Fruit fly (Drosophila melanogaster) whole organism, embryonic: ENCODE results near the gene CG43447.

Source experiments
- Atf6 ChIP-seq: fragments of 200-800 bp; sonication (Bioruptor generic); IDR thresholded peaks from 2 replicates; pipeline ENCODE4 v1.3.6; 2022; ENCODE audit warnings: missing biosample characterization, missing genetic modification characterization
- BEAF-32 ChIP-seq: fragments of 200-800 bp; sonication (Bioruptor generic); optimal IDR thresholded peaks from 3 replicates; lab custom pipeline; 2017; ENCODE audit warnings: missing biosample characterization, missing genetic modification characterization, mild to moderate bottlenecking, moderate library complexity, missing genetic modification reagents
- CG10462 ChIP-seq: fragments of 200-800 bp; sonication (Bioruptor generic); optimal IDR thresholded peaks from 2 replicates; lab custom pipeline; 2016; ENCODE audit warnings: missing biosample characterization, missing genetic modification characterization
- CG10979 ChIP-seq: fragments of 200-800 bp; sonication (Bioruptor generic); optimal IDR thresholded peaks from 2 replicates; lab custom pipeline; 2018; ENCODE audit warnings: missing biosample characterization, mild to moderate bottlenecking, missing genetic modification characterization, moderate library complexity
- CG11093 ChIP-seq: fragments of 200-800 bp; sonication (Bioruptor generic); IDR thresholded peaks from 3 replicates; pipeline ENCODE4 v1.3.6; 2022; ENCODE audit warnings: missing biosample characterization, missing genetic modification characterization
- CG11247 ChIP-seq: fragments of 200-800 bp; sonication (Bioruptor generic); IDR thresholded peaks from 2 replicates; pipeline ENCODE4 v1.3.6; 2022; ENCODE audit warnings: missing biosample characterization, missing genetic modification characterization
- CG11504 ChIP-seq: fragments of 200-800 bp; sonication (Bioruptor generic); optimal IDR thresholded peaks from 3 replicates; lab custom pipeline; 2019; ENCODE audit warnings: missing biosample characterization, mild to moderate bottlenecking, missing genetic modification characterization, moderate library complexity
- CG12104 ChIP-seq: fragments of 200-800 bp; sonication (Bioruptor generic); optimal IDR thresholded peaks from 3 replicates; lab custom pipeline; 2016; ENCODE audit warnings: missing biosample characterization, missing genetic modification characterization
- CG17385 ChIP-seq: fragments of 200-800 bp; sonication (Bioruptor generic); optimal IDR thresholded peaks from 3 replicates; lab custom pipeline; 2018; ENCODE audit warnings: missing biosample characterization, mild to moderate bottlenecking, missing genetic modification characterization
- CG17612 ChIP-seq: fragments of 200-800 bp; sonication (Bioruptor generic); IDR thresholded peaks from 2 replicates; pipeline ENCODE4 v1.3.6; 2022; ENCODE audit warnings: missing biosample characterization, missing genetic modification characterization
- CG1792 ChIP-seq: fragments of 200-800 bp; sonication (Bioruptor generic); optimal IDR thresholded peaks from 2 replicates; lab custom pipeline; 2016; ENCODE audit warnings: missing biosample characterization, missing genetic modification characterization
- CG1832 ChIP-seq: fragments of 200-800 bp; sonication (Bioruptor generic); optimal IDR thresholded peaks from 2 replicates; lab custom pipeline; 2017; ENCODE audit warnings: missing biosample characterization, mild to moderate bottlenecking, missing genetic modification characterization, inconsistent platforms
- CG3163 ChIP-seq: fragments of 200-800 bp; sonication (Bioruptor generic); optimal IDR thresholded peaks from 3 replicates; lab custom pipeline; 2016; ENCODE audit warnings: missing biosample characterization, missing genetic modification characterization
- CG4360 ChIP-seq: fragments of 200-800 bp; sonication (Bioruptor generic); IDR thresholded peaks from 2 replicates; pipeline ENCODE4 v1.3.6; 2022; ENCODE audit warnings: missing biosample characterization, missing genetic modification characterization
- CHES-1-like ChIP-seq: fragments of 200-800 bp; sonication (Bioruptor generic); optimal IDR thresholded peaks from 2 replicates; lab custom pipeline; 2016; ENCODE audit warnings: missing biosample characterization, missing genetic modification characterization
- D ChIP-seq, 2 experiments: fragments of 200-800 bp in 1 of 2; fragments of >200 bp in 1 of 2; sonication (Bioruptor generic) in 1 of 2; optimal IDR thresholded peaks; 2 replicates in 1 of 2; 3 replicates in 1 of 2; lab custom pipeline; 2017; ENCODE audit warnings: mild to moderate bottlenecking in 1 of 2, missing biosample characterization in 1 of 2, missing genetic modification characterization in 1 of 2, missing genetic modification reagents in 1 of 2
- D19A ChIP-seq: fragments of 200-800 bp; optimal IDR thresholded peaks from 3 replicates; lab custom pipeline; 2019; ENCODE audit warnings: missing biosample characterization, mild to moderate bottlenecking, missing genetic modification characterization, moderate library complexity
- Deaf1 ChIP-seq: fragments of 200-800 bp; optimal IDR thresholded peaks from 3 replicates; lab custom pipeline; 2019; ENCODE audit warnings: missing biosample characterization, mild to moderate bottlenecking, missing genetic modification characterization, moderate library complexity
- H2.0 ChIP-seq: fragments of 200-800 bp; sonication (Bioruptor generic); IDR thresholded peaks from 2 replicates; pipeline ENCODE4 v1.3.6; 2022; ENCODE audit warnings: missing biosample characterization, missing genetic modification characterization
- Hr51 ChIP-seq, 2 experiments: fragments of 200-800 bp; sonication (Bioruptor generic); optimal IDR thresholded peaks; 2 replicates in 1 of 2; 3 replicates in 1 of 2; lab custom pipeline; 2016 to 2018; ENCODE audit warnings: missing biosample characterization in 2 of 2, missing genetic modification characterization in 2 of 2, mild to moderate bottlenecking in 1 of 2, moderate library complexity in 1 of 2
- Lhr ChIP-seq: fragments of 200-800 bp; sonication (Bioruptor generic); optimal IDR thresholded peaks from 3 replicates; lab custom pipeline; 2017; ENCODE audit warnings: mild to moderate bottlenecking, missing biosample characterization, missing genetic modification reagents, missing genetic modification characterization
- Mrtf ChIP-seq: fragments of 200-800 bp; sonication (Bioruptor generic); IDR thresholded peaks from 3 replicates; pipeline ENCODE4 v1.3.6; 2022; ENCODE audit warnings: missing biosample characterization, missing genetic modification characterization
- Nf-YB ChIP-seq: fragments of 200-800 bp; sonication (Bioruptor generic); optimal IDR thresholded peaks from 3 replicates; lab custom pipeline; 2019; ENCODE audit warnings: missing biosample characterization, mild to moderate bottlenecking, missing genetic modification characterization, moderate library complexity
- Trl ChIP-seq, 3 experiments: fragments of >200 bp in 2 of 3; fragments of 200-800 bp in 1 of 3; sonication (Bioruptor generic) in 1 of 3; optimal IDR thresholded peaks; 2 replicates in 1 of 3; 3 replicates in 2 of 3; lab custom pipeline; 2016 to 2017; ENCODE audit warnings: missing biosample characterization in 1 of 3, missing genetic modification characterization in 1 of 3
- abd-A ChIP-seq: fragments of 200-800 bp; sonication (Bioruptor generic); optimal IDR thresholded peaks from 3 replicates; lab custom pipeline; 2019; ENCODE audit warnings: missing biosample characterization, mild to moderate bottlenecking, missing genetic modification characterization, moderate library complexity
- br ChIP-seq: fragments of >200 bp; optimal IDR thresholded peaks from 2 replicates; lab custom pipeline; 2017
- chm ChIP-seq: fragments of 200-800 bp; sonication (Bioruptor generic); IDR thresholded peaks from 2 replicates; pipeline ENCODE4 v1.3.6; 2022; ENCODE audit warnings: missing biosample characterization, missing genetic modification characterization
- croc ChIP-seq: fragments of 200-800 bp; sonication (Bioruptor generic); conservative IDR thresholded peaks from 3 replicates; pipeline ENCODE4 v1.3.6; 2022; ENCODE audit warnings: missing biosample characterization, missing genetic modification characterization
- crol ChIP-seq: fragments of 200-800 bp; sonication (Bioruptor generic); IDR thresholded peaks from 2 replicates; pipeline ENCODE4 v1.3.6; 2022; ENCODE audit warnings: missing biosample characterization, missing genetic modification characterization
- eve ChIP-seq, 2 experiments: fragments of >200 bp; optimal IDR thresholded peaks; 2 replicates each; lab custom pipeline; 2017; ENCODE audit warnings: missing biosample characterization in 2 of 2, missing genetic modification characterization in 2 of 2
- fd3F ChIP-seq: fragments of 200-800 bp; sonication (Bioruptor generic); optimal IDR thresholded peaks from 2 replicates; lab custom pipeline; 2018; ENCODE audit warnings: missing biosample characterization, mild to moderate bottlenecking, missing genetic modification characterization, moderate library complexity
- gsb-n ChIP-seq: fragments of 200-800 bp; sonication (Bioruptor generic); optimal IDR thresholded peaks from 3 replicates; lab custom pipeline; 2018; ENCODE audit warnings: missing biosample characterization, mild to moderate bottlenecking, missing genetic modification characterization
- h ChIP-seq: fragments of >200 bp; optimal IDR thresholded peaks from 2 replicates; lab custom pipeline; 2017
- hbn ChIP-seq: fragments of 200-800 bp; sonication (Bioruptor generic); IDR thresholded peaks from 2 replicates; pipeline ENCODE4 v1.3.6; 2022; ENCODE audit warnings: missing biosample characterization, missing genetic modification characterization; ENCODE audit not compliant: partially characterized antibody
- rib ChIP-seq: fragments of 200-800 bp; sonication (Bioruptor generic); IDR thresholded peaks from 2 replicates; pipeline ENCODE4 v1.3.6; 2022; ENCODE audit warnings: missing biosample characterization, missing genetic modification characterization
- scrt ChIP-seq: fragments of 200-800 bp; sonication (Bioruptor generic); optimal IDR thresholded peaks from 2 replicates; lab custom pipeline; 2018; ENCODE audit warnings: missing biosample characterization, mild to moderate bottlenecking, missing genetic modification characterization, moderate library complexity
- sim ChIP-seq: fragments of 200-800 bp; sonication (Bioruptor generic); IDR thresholded peaks from 2 replicates; pipeline ENCODE4 v1.3.6; 2022; ENCODE audit warnings: missing biosample characterization, missing genetic modification characterization
- stwl ChIP-seq: fragments of 200-800 bp; sonication (Bioruptor generic); optimal IDR thresholded peaks from 3 replicates; lab custom pipeline; 2018; ENCODE audit warnings: missing biosample characterization, mild to moderate bottlenecking, missing genetic modification characterization, moderate library complexity
- tap ChIP-seq: fragments of 200-800 bp; optimal IDR thresholded peaks from 3 replicates; lab custom pipeline; 2019; ENCODE audit warnings: missing biosample characterization, mild to moderate bottlenecking, missing genetic modification characterization, moderate library complexity
- tll ChIP-seq, 2 experiments: fragments of 200-800 bp in 1 of 2; fragments of >200 bp in 1 of 2; sonication (Bioruptor generic) in 1 of 2; optimal IDR thresholded peaks; 2 replicates each; lab custom pipeline; 2017 to 2019; ENCODE audit warnings: missing biosample characterization in 2 of 2, missing genetic modification characterization in 2 of 2, mild to moderate bottlenecking in 1 of 2, moderate library complexity in 1 of 2
- twi ChIP-seq: fragments of 200-800 bp; optimal IDR thresholded peaks from 2 replicates; lab custom pipeline; 2019; ENCODE audit warnings: missing biosample characterization, mild to moderate bottlenecking, missing genetic modification characterization, moderate library complexity
- zen ChIP-seq: fragments of 200-800 bp; sonication (Bioruptor generic); optimal IDR thresholded peaks from 3 replicates; lab custom pipeline; 2018; ENCODE audit warnings: missing biosample characterization, mild to moderate bottlenecking, missing genetic modification characterization, moderate library complexity

The CG43447 gene

DNA sequence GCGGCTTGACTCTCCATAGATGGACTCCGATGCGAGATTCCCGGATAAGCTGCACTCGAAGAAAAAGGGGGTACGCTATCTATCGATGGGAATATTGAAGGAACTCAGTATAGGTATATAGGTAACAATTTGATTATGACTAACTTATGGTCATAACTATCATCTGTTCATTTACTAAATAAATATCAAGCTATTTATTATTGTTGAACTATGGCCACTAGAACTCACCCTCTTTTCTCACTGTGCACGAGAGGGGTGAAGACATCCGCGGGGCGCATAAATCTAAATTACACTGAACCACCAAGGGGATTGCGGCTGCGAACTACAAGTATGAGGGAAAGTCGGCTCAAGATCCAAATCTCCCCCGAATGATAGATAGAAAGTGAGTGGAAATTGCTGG lies 516 bp downstream of the CG43447 start, which contains the start of gene CG44290 (continued):
- TF ChIP-seq gsb-n (peak; percentile 69), CG17612 (no peak), CG10979 (tag; lab: Kevin White, UChicago) (peak; percentile 85), BEAF-32 (GFP tag; lab: Kevin White, UChicago) (no peak), CHES-1-like (no peak), fd3F (no peak)
- TF ChIP-seq, all 482 proteins: peak for 142

DNA sequence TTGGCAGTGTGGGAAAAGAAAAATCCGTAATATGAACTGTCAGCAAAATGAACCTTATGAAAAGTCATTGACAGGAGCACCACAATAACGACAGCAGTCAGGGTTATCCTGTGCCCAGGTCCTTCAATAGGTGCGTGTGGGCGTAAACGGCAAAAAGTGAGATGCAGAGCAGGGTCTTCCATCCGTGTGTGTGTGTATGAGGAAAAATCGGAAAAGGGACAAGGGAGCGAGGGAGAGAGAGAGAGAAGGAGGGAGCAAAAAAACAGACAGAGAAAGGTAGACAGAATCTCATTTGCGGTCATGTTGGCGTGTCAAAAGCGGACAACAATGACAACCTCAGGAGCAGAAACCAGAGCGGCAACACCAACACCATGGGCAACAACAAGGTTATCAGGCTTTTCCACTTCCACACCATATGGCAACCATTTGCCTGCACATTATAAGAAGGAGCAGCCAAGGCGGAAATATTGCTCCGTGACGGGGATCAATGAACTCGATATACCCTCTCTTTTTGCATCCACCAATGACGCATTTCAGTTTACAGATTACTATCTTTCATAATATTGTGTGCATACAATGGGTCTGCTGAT lies 1.2 kb downstream of the CG43447 start:
- TF ChIP-seq D (optimal IDR thresholded peaks at IDR 0.05; lab: Kevin White, UChicago) (peak; percentile 12), D (GFP tag; optimal IDR thresholded peaks at IDR 0.05; lab: Kevin White, UChicago) (no peak), zen (tag; lab: Kevin White, UChicago) (peak; percentile 51), CG4360 (GFP tag; lab: Robert Waterston, UW) (0 out of 2 replicates have a peak, but pooled peaks have one; percentile 21), CG1832 (peak; percentile 42), h (lab: Kevin White, UChicago) (no peak), stwl (no peak), Atf6 (GFP tag; lab: Robert Waterston, UW) (no peak), tll (GFP tag; optimal IDR thresholded peaks at IDR 0.05; lab: Kevin White, UChicago) (peak in 1 of 2 experiments; percentile 88), twi (tag; lab: Kevin White, UChicago) (peak; percentile 95), fd3F (no peak), D19A (tag; lab: Kevin White, UChicago) (peak; percentile 64), Nf-YB (peak; percentile 6), CG12104 (no peak)
- TF ChIP-seq, all 482 proteins: peak for 8

DNA sequence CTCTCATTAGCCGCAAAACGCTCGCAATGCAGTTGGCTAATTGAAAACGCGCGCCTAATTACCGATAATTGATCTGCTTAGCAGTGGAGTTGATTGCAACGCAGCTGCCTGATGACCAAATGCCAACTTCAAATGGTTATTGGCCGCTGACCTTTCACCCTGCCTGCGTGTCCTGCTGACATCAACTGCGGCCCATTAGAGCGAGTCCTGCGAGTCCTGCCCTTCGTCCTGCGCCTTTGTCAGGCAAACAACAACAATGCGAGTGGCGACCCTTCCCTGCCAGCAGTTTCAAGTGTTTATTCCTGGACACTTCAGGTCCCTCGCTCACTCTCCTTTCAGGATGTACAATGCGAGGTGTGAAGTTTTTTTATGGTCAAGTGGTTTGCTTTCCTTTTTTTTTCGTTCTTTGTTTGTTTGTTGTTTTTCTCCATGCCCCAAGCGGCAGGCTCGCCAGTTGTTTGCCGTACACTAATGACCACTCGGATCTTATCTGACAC lies 2.4 kb downstream of the CG43447 start:
- peak; percentile 77 for TF ChIP-seq zen (tag; lab: Kevin White, UChicago)
- peak; percentile 79 for TF ChIP-seq D (optimal IDR thresholded peaks at IDR 0.05; lab: Kevin White, UChicago)
- TF ChIP-seq D (GFP tag; optimal IDR thresholded peaks at IDR 0.05; lab: Kevin White, UChicago): no peak
- TF ChIP-seq CG11247: no peak
- TF ChIP-seq tll (GFP tag; optimal IDR thresholded peaks at IDR 0.05; lab: Kevin White, UChicago): peak in 1 of 2 experiments; percentile 91
- peak; percentile 13 for TF ChIP-seq twi (tag; lab: Kevin White, UChicago)
- peak; percentile 74 for TF ChIP-seq CG4360 (GFP tag; lab: Robert Waterston, UW)
- no peak for TF ChIP-seq Lhr
- peak in 1 of 2 experiments; percentile 29 for TF ChIP-seq eve (GFP tag; optimal IDR thresholded peaks at IDR 0.05; lab: Kevin White, UChicago)
- TF ChIP-seq crol (GFP tag; lab: Robert Waterston, UW): peak; percentile 9; the same call in 1 of the 2 replicates

DNA sequence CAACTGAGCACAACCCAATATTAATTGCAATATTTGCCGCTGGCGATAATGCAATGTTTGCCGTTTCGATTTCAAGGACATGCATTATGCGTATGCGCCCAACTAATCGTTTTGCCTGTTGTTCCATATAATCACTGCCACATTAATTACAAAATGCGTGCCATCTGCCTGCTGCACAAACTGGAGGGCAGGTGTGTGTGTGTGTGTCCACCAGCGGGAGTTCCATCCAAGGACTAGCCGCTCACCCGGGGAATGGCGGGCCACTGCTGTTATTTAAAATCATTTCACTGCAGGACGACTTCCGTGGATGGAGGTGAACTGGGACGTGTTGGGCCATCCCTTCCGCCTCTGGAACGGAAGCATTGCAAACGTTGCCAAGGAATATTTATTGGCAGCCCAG lies 5.2 kb downstream of the CG43447 start:
- TF ChIP-seq rib (GFP tag; lab: Robert Waterston, UW) (no peak), CG17385 (GFP tag; lab: Kevin White, UChicago) (no peak), tap (tag; lab: Kevin White, UChicago) (no peak), Hr51 (GFP tag; optimal IDR thresholded peaks at IDR 0.05; lab: Kevin White, UChicago) (no peak), zen (tag; lab: Kevin White, UChicago) (peak; percentile 91), hbn (GFP tag; lab: Robert Waterston, UW) (no peak), sim (GFP tag; lab: Robert Waterston, UW) (no peak), CG10462 (no peak)
- TF ChIP-seq, all 482 proteins: peak for 1

DNA sequence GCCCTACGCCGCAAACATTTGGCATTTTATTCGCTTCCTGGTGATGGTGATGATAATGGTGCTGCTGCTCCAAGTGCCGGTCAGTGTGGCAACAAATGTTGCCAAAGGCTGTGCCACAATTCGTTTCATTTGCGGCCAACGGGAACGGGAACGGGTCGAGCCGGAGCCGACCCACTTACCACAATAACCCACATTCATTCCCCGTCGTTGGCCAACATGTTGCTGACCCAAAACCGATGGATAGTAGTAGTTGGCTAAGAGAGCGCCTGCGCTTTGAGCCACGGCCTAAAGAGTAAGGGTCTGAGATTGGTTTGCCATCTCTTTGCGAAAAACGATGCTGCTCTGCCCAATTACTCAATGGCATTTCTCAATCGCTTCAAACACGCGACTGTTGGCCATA lies 22.8 kb downstream of the CG43447 start:
- TF ChIP-seq scrt (GFP tag; lab: Kevin White, UChicago) (no peak), Mrtf (no peak), Deaf1 (tag; lab: Kevin White, UChicago) (peak; percentile 59), br (lab: Kevin White, UChicago) (no peak), H2.0 (no peak), chm (no peak), Trl (optimal IDR thresholded peaks at IDR 0.05; lab: Kevin White, UChicago) (peak in 1 of 2 experiments; percentile 19), Trl (GFP tag; optimal IDR thresholded peaks at IDR 0.05; lab: Kevin White, UChicago) (no peak), abd-A (tag; lab: Kevin White, UChicago) (peak; percentile 17), CG11093 (GFP tag; lab: Robert Waterston, UW) (no peak), CG11504 (tag; lab: Kevin White, UChicago) (peak; percentile 98), croc (GFP tag; lab: Robert Waterston, UW) (no peak), CG3163 (GFP tag; lab: Kevin White, UChicago) (peak; percentile 37), CG1792 (GFP tag; lab: Kevin White, UChicago) (no peak)
